Worm (Caenorhabditis elegans): Measurements from ENCODE around the gene F13H6.5.

ce11 chrV:6398922-6399321, 24.2 kb upstream of the F13H6.5 start:
- TF ChIP-seq F37B4.10 (GFP tag; IDR thresholded peaks at IDR 0.05) (no peak), repo-1 (tag; optimal IDR thresholded peaks at IDR 0.05) (no peak), ama-1 (optimal IDR thresholded peaks at IDR 0.05) (no peak), ama-1 (GFP tag; optimal IDR thresholded peaks at IDR 0.05) (no peak), nfyb-1 (GFP tag; IDR thresholded peaks at IDR 0.05) (no peak), hmg-1.2 (GFP tag; IDR thresholded peaks at IDR 0.05) (no peak), F55B11.4 (tag; optimal IDR thresholded peaks at IDR 0.05; ENCODE audit: borderline replicate concordance, insufficient read depth) (no peak), hrde-1 (tag; optimal IDR thresholded peaks at IDR 0.05; ENCODE audit: borderline replicate concordance) (no peak), gei-17 (GFP tag; optimal IDR thresholded peaks at IDR 0.05) (no peak), ztf-6 (GFP tag; IDR thresholded peaks at IDR 0.05) (no peak), lir-1 (GFP tag; conservative IDR thresholded peaks at IDR 0.05) (no peak), let-526 (GFP tag; IDR thresholded peaks at IDR 0.05) (no peak), madf-6 (GFP tag; IDR thresholded peaks at IDR 0.05) (no peak), sea-2 (GFP tag; IDR thresholded peaks at IDR 0.05) (no peak), rcor-1 (GFP tag; IDR thresholded peaks at IDR 0.05) (no peak)

Data from whole organism, young adult.